Fruit fly (Drosophila melanogaster) whole organism, pupa: ENCODE data around the gene Atg3.

Experiments
- CG10348 ChIP-seq: fragments of 200-800 bp; sonication (Bioruptor generic); IDR thresholded peaks from 2 replicates; pipeline ENCODE4 v1.3.6; 2022; ENCODE audit warnings: missing biosample characterization, missing genetic modification characterization
- CG12605 ChIP-seq: fragments of 200-800 bp; sonication (Bioruptor generic); IDR thresholded peaks from 2 replicates; pipeline ENCODE4 v1.3.6; 2022; ENCODE audit warnings: missing biosample characterization, missing genetic modification characterization
- CG13204 ChIP-seq: fragments of 200-800 bp; sonication (Bioruptor generic); optimal IDR thresholded peaks from 2 replicates; lab custom pipeline; 2018; ENCODE audit warnings: missing biosample characterization, mild to moderate bottlenecking, missing genetic modification characterization, moderate library complexity
- CG14655 ChIP-seq: fragments of 200-800 bp; sonication (Bioruptor generic); optimal IDR thresholded peaks from 3 replicates; lab custom pipeline; 2017; ENCODE audit warnings: mild to moderate bottlenecking, missing biosample characterization, missing genetic modification reagents, missing genetic modification characterization
- CG15710 ChIP-seq: fragments of 200-800 bp; sonication (Bioruptor generic); optimal IDR thresholded peaks from 2 replicates; lab custom pipeline; 2018; ENCODE audit warnings: missing biosample characterization, mild to moderate bottlenecking, missing genetic modification characterization, moderate library complexity
- CG17806 ChIP-seq: fragments of 200-800 bp; sonication (Bioruptor generic); optimal IDR thresholded peaks from 2 replicates; lab custom pipeline; 2018; ENCODE audit warnings: missing biosample characterization, mild to moderate bottlenecking, missing genetic modification characterization, moderate library complexity
- CG4496 ChIP-seq: fragments of 200-800 bp; sonication (Bioruptor generic); IDR thresholded peaks from 3 replicates; pipeline ENCODE4 v1.3.6; 2022; ENCODE audit warnings: missing biosample characterization, missing genetic modification characterization
- CG9948 ChIP-seq: fragments of 200-800 bp; sonication (Bioruptor generic); optimal IDR thresholded peaks from 2 replicates; lab custom pipeline; 2018; ENCODE audit warnings: missing biosample characterization, mild to moderate bottlenecking, missing genetic modification characterization, moderate library complexity
- D1 ChIP-seq: fragments of 200-800 bp; sonication (Bioruptor generic); optimal IDR thresholded peaks from 2 replicates; lab custom pipeline; 2018; ENCODE audit warnings: missing biosample characterization, mild to moderate bottlenecking, missing genetic modification characterization, moderate library complexity
- EcR ChIP-seq: fragments of 200-800 bp; sonication (Bioruptor generic); optimal IDR thresholded peaks from 3 replicates; lab custom pipeline; 2019; ENCODE audit warnings: missing biosample characterization, missing genetic modification characterization, mild to moderate bottlenecking, moderate library complexity, missing genetic modification reagents
- Ets98B ChIP-seq: fragments of 200-800 bp; sonication (Bioruptor generic); IDR thresholded peaks from 2 replicates; pipeline ENCODE4 v1.3.6; 2022; ENCODE audit warnings: missing biosample characterization, missing genetic modification characterization
- Pif1B ChIP-seq: fragments of 200-800 bp; sonication (Bioruptor generic); optimal IDR thresholded peaks from 3 replicates; lab custom pipeline; 2016; ENCODE audit warnings: missing biosample characterization, missing genetic modification characterization
- gl ChIP-seq: fragments of 200-800 bp; sonication (Bioruptor generic); optimal IDR thresholded peaks from 2 replicates; lab custom pipeline; 2018; ENCODE audit warnings: missing biosample characterization, mild to moderate bottlenecking, missing genetic modification characterization

DNA sequence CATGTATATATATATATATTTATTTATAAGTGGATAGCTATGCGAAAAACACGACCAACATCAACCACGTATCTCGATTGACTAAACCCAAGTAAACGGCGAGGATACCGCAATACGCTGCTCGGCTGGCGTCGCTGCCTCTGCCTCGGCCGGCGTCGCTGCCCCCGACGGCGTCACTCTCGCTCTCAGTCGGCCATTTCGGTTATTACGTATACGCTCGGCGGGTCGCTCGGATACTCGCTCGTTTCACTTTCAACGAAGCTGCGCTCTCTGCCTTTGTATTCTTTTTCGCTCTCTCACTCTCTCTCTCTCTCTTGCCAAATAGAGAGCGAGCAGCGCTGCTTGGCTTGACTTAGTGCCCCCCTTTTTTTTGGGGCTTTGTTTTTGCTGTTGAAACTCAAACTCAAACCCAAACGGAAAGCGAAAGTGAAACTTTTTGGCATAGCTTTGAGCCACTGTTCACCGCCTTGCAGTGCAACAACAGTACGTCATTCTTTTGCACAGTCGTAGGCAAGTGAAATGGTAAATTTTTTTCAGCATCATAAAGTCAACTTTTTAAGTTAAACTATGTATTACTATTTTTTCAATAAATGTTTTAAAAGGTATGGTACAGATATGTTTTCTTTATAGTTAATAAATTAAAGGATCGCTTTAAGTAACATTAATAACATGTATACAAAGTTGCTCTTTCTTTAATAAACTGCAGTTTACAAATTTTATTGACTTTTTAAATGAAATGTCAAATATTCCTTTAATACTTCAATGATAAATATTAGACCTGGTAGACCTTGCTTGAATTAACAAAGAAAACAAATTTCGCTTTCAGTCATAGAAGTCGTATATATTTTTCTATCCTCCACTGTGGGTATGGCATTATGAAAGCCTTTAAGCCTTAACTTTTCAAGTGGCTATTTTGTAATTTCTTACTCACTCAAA is 17.4 kb downstream of the Atg3 start:
- TF ChIP-seq Ets98B (GFP tag; lab: Robert Waterston, UW) (peak; percentile 75), D1 (tag; lab: Kevin White, UChicago) (no peak), CG12605 (GFP tag; lab: Robert Waterston, UW) (peak; percentile 64), CG13204 (peak; percentile 30), CG10348 (GFP tag; lab: Robert Waterston, UW) (no peak), CG17806 (tag; lab: Kevin White, UChicago) (no peak), CG4496 (peak; percentile 94), CG15710 (tag; lab: Kevin White, UChicago) (no peak), Pif1B (GFP tag; lab: Kevin White, UChicago) (peak; percentile 33), gl (tag; lab: Kevin White, UChicago) (peak; percentile 57), CG9948 (tag; lab: Kevin White, UChicago) (no peak), CG14655 (GFP tag; lab: Kevin White, UChicago) (peak; percentile 73), EcR (peak; percentile 60)
